Fruit fly (Drosophila melanogaster): ENCODE data around the gene CG11035.

The CG11035 gene

dm6 chr3R:8072635-8073034, 39.8 kb upstream of the CG11035 start (continued):
- no peak for TF ChIP-seq abd-A (tag; optimal IDR thresholded peaks at IDR 0.05)
- TF ChIP-seq nerfin-2 (GFP tag; IDR thresholded peaks at IDR 0.05; ENCODE audit: partially characterized antibody) = no peak
- peak; percentile 28 for TF ChIP-seq BtbVII (GFP tag; optimal IDR thresholded peaks at IDR 0.05)
- TF ChIP-seq CG8290 (GFP tag; optimal IDR thresholded peaks at IDR 0.05) = no peak
- TF ChIP-seq CG8290 (tag; optimal IDR thresholded peaks at IDR 0.05) = peak in 1 of 2 experiments; percentile 8
- TF ChIP-seq CG12299 (tag; optimal IDR thresholded peaks at IDR 0.05) = no peak
- TF ChIP-seq amos (GFP tag; IDR thresholded peaks at IDR 0.05; ENCODE audit: partially characterized antibody) = no peak
- no peak for TF ChIP-seq sim (GFP tag; IDR thresholded peaks at IDR 0.05)
- no peak for TF ChIP-seq trem (tag; optimal IDR thresholded peaks at IDR 0.05)
- TF ChIP-seq Kr (GFP tag; optimal IDR thresholded peaks at IDR 0.05) = no peak
- no peak for TF ChIP-seq Dad (GFP tag; optimal IDR thresholded peaks at IDR 0.05)
- TF ChIP-seq CG34224 (GFP tag; IDR thresholded peaks at IDR 0.05; ENCODE audit: partially characterized antibody) = no peak
- no peak for TF ChIP-seq CG4424 (GFP tag; optimal IDR thresholded peaks at IDR 0.05)
- no peak for TF ChIP-seq CG12391 (tag; optimal IDR thresholded peaks at IDR 0.05)
- TF ChIP-seq Opbp (GFP tag; IDR thresholded peaks at IDR 0.05; ENCODE audit: partially characterized antibody) = no peak
- no peak for TF ChIP-seq CG11723 (GFP tag; optimal IDR thresholded peaks at IDR 0.05)
- TF ChIP-seq GATAe (GFP tag; conservative IDR thresholded peaks at IDR 0.05) = no peak
- no peak for TF ChIP-seq CG8359 (GFP tag; optimal IDR thresholded peaks at IDR 0.05; ENCODE audit: borderline replicate concordance)
- no peak for TF ChIP-seq CG3847 (GFP tag; IDR thresholded peaks at IDR 0.05)
- no peak for TF ChIP-seq gro (GFP tag; optimal IDR thresholded peaks at IDR 0.05)
- TF ChIP-seq sob (GFP tag; IDR thresholded peaks at IDR 0.05) = peak; percentile 31; the same call in 1 of the 2 replicates
- no peak for TF ChIP-seq repo (GFP tag; optimal IDR thresholded peaks at IDR 0.05)
- no peak for TF ChIP-seq CG6654 (GFP tag; optimal IDR thresholded peaks at IDR 0.05)
- no peak for TF ChIP-seq crol (GFP tag; IDR thresholded peaks at IDR 0.05)
- no peak for TF ChIP-seq CG17829 (tag; optimal IDR thresholded peaks at IDR 0.05)
- TF ChIP-seq CG13287 (GFP tag; IDR thresholded peaks at IDR 0.05; ENCODE audit: partially characterized antibody) = no peak
- TF ChIP-seq Dek (tag; optimal IDR thresholded peaks at IDR 0.05) = no peak
- TF ChIP-seq row (GFP tag; IDR thresholded peaks at IDR 0.05) = peak; percentile 54; the same call in 1 of the 3 replicates
- no peak for TF ChIP-seq Eip74EF (GFP tag; optimal IDR thresholded peaks at IDR 0.05)
- no peak for TF ChIP-seq CG34376 (GFP tag; optimal IDR thresholded peaks at IDR 0.05)
- no peak for TF ChIP-seq CG6765 (GFP tag; optimal IDR thresholded peaks at IDR 0.05)
- no peak for TF ChIP-seq ash1 (GFP tag; optimal IDR thresholded peaks at IDR 0.05)
- TF ChIP-seq sisA (GFP tag; IDR thresholded peaks at IDR 0.05) = peak; percentile 50
- TF ChIP-seq NFAT (GFP tag; IDR thresholded peaks at IDR 0.05) = no peak
- TF ChIP-seq inv (GFP tag; IDR thresholded peaks at IDR 0.05; ENCODE audit: partially characterized antibody) = no peak
- TF ChIP-seq emc (GFP tag; optimal IDR thresholded peaks at IDR 0.05) = no peak
- no peak for TF ChIP-seq CG10543 (GFP tag; optimal IDR thresholded peaks at IDR 0.05)
- TF ChIP-seq Hmx (GFP tag; optimal IDR thresholded peaks at IDR 0.05) = no peak
- no peak for TF ChIP-seq aop (GFP tag; IDR thresholded peaks at IDR 0.05)
- no peak for TF ChIP-seq CG1529 (GFP tag; optimal IDR thresholded peaks at IDR 0.05)
- no peak for TF ChIP-seq CG17385 (GFP tag; optimal IDR thresholded peaks at IDR 0.05)
- no peak for TF ChIP-seq CG4707 (GFP tag; optimal IDR thresholded peaks at IDR 0.05)
- no peak for TF ChIP-seq CG2712 (tag; optimal IDR thresholded peaks at IDR 0.05)
- TF ChIP-seq CG2120 (GFP tag; optimal IDR thresholded peaks at IDR 0.05) = peak; percentile 63
- no peak for TF ChIP-seq CG6813 (GFP tag; optimal IDR thresholded peaks at IDR 0.05)
- TF ChIP-seq seq (GFP tag; IDR thresholded peaks at IDR 0.05) = no peak
- TF ChIP-seq MTF-1 (GFP tag; optimal IDR thresholded peaks at IDR 0.05; ENCODE audit: borderline replicate concordance) = no peak
- TF ChIP-seq pb (GFP tag; optimal IDR thresholded peaks at IDR 0.05) = no peak
- TF ChIP-seq hth (optimal IDR thresholded peaks at IDR 0.05) = no peak
- peak; percentile 33; the same call in 1 of the 2 replicates for TF ChIP-seq CG32532 (GFP tag; IDR thresholded peaks at IDR 0.05)
- TF ChIP-seq lab (GFP tag; optimal IDR thresholded peaks at IDR 0.05) = peak; percentile 67
